Worm (Caenorhabditis elegans) whole organism, L1 larva: ENCODE data around the gene K08F9.4.

ENCODE experiments used
- aha-1 ChIP-seq: fragments of 150-350 bp; optimal IDR thresholded peaks from 2 replicates; lab custom pipeline; 2014; ENCODE audit warnings: missing biosample characterization, missing genetic modification characterization
- unc-130 ChIP-seq: fragments of 150-350 bp; optimal IDR thresholded peaks from 2 replicates; lab custom pipeline; 2017; ENCODE audit warnings: missing biosample characterization, missing genetic modification characterization, inconsistent platforms

DNA sequence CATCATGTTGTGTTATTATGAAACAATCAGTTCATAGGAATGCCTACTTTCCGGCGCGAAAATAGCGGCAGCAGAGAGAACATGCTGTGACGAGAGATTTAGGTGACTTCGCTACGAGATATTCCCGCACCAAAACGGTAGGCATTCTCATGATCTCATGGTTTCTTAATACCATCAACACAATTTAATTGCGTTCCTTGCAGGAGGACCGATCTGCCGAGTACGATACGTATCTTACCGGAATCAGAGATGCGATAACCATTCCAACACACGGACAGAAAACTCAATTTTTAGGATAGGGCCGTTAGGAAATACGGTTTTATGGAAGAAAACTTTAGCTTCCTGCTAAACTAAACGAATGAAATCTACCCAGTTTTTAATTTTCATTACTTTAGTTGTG lies 5.0 kb downstream of the K08F9.4 start, which contains the start of gene T09F5.1:
- TF ChIP-seq unc-130 (tag; lab: Kevin White, UChicago) = no peak
- no peak for TF ChIP-seq aha-1 (tag; lab: Kevin White, UChicago)
